Fruit fly (Drosophila melanogaster): ENCODE data around the gene cmpy.

Gene cmpy

dm6 chr3L:20710475-20711177 lies 8.4 kb downstream of the cmpy start (continued):
- no peak for TF ChIP-seq CG13287 (GFP tag; IDR thresholded peaks at IDR 0.05; ENCODE audit: partially characterized antibody)
- peak; percentile 46; the same call in 1 of the 2 replicates for TF ChIP-seq ranshi (GFP tag; IDR thresholded peaks at IDR 0.05)
- no peak for TF ChIP-seq kay (GFP tag; optimal IDR thresholded peaks at IDR 0.05)
- TF ChIP-seq CG9876 (GFP tag; optimal IDR thresholded peaks at IDR 0.05), result no peak
- peak; percentile 32 for TF ChIP-seq Asciz (GFP tag; optimal IDR thresholded peaks at IDR 0.05)
- TF ChIP-seq usp (GFP tag; optimal IDR thresholded peaks at IDR 0.05), result no peak
- no peak for TF ChIP-seq chinmo (GFP tag; IDR thresholded peaks at IDR 0.05; ENCODE audit: partially characterized antibody)
- TF ChIP-seq Chrac-16 (GFP tag; optimal IDR thresholded peaks at IDR 0.05), result peak; percentile 13
- TF ChIP-seq CTCF (GFP tag; optimal IDR thresholded peaks at IDR 0.05), result no peak
- TF ChIP-seq CG7357 (GFP tag; IDR thresholded peaks at IDR 0.05), result no peak
- peak; percentile 67 for TF ChIP-seq CG31441 (GFP tag; IDR thresholded peaks at IDR 0.05)
- TF ChIP-seq twi (tag; optimal IDR thresholded peaks at IDR 0.05), result no peak
- TF ChIP-seq bcd (GFP tag; optimal IDR thresholded peaks at IDR 0.05), result peak; percentile 31
- no peak for TF ChIP-seq CG15479 (GFP tag; optimal IDR thresholded peaks at IDR 0.05)
- no peak for TF ChIP-seq dimm (GFP tag; IDR thresholded peaks at IDR 0.05)
- TF ChIP-seq lbe (GFP tag; optimal IDR thresholded peaks at IDR 0.05), result no peak
- no peak for TF ChIP-seq crc (GFP tag; optimal IDR thresholded peaks at IDR 0.05)
- TF ChIP-seq ssp (GFP tag; IDR thresholded peaks at IDR 0.05), result no peak
- peak; percentile 45; the same call in 1 of the 2 replicates for TF ChIP-seq CG9932 (GFP tag; IDR thresholded peaks at IDR 0.05)
- no peak for TF ChIP-seq hb (GFP tag; IDR thresholded peaks at IDR 0.05; ENCODE audit: partially characterized antibody)
- no peak for TF ChIP-seq CG7271 (tag; optimal IDR thresholded peaks at IDR 0.05)
- no peak for TF ChIP-seq Eip74EF (GFP tag; optimal IDR thresholded peaks at IDR 0.05)
- no peak for TF ChIP-seq CG4328 (GFP tag; optimal IDR thresholded peaks at IDR 0.05)
- no peak for TF ChIP-seq NK7.1 (GFP tag; optimal IDR thresholded peaks at IDR 0.05)
- TF ChIP-seq gsb-n (tag; optimal IDR thresholded peaks at IDR 0.05), result peak; percentile 64
- TF ChIP-seq tx (GFP tag; optimal IDR thresholded peaks at IDR 0.05), result no peak
- no peak for TF ChIP-seq CG4730 (GFP tag; IDR thresholded peaks at IDR 0.05)
- no peak for TF ChIP-seq en (GFP tag; optimal IDR thresholded peaks at IDR 0.05)
- no peak for TF ChIP-seq CG12071 (GFP tag; optimal IDR thresholded peaks at IDR 0.05)
- 0 out of 2 replicates have a peak, but pooled peaks have one; percentile 55 for TF ChIP-seq ara (GFP tag; IDR thresholded peaks at IDR 0.05)
- TF ChIP-seq CG12219 (GFP tag; optimal IDR thresholded peaks at IDR 0.05), result peak; percentile 0
- TF ChIP-seq HmgD (GFP tag; optimal IDR thresholded peaks at IDR 0.05), result no peak
- TF ChIP-seq YL-1 (GFP tag; optimal IDR thresholded peaks at IDR 0.05), result no peak
- no peak for TF ChIP-seq CG2889 (GFP tag; IDR thresholded peaks at IDR 0.05)
- TF ChIP-seq NC2β (GFP tag; optimal IDR thresholded peaks at IDR 0.05), result no peak
- no peak for TF ChIP-seq gcm2 (GFP tag; optimal IDR thresholded peaks at IDR 0.05)
- TF ChIP-seq jumu (GFP tag; optimal IDR thresholded peaks at IDR 0.05), result no peak
- TF ChIP-seq phol (tag; optimal IDR thresholded peaks at IDR 0.05), result peak; percentile 43
- peak; percentile 54 for TF ChIP-seq CG2712 (tag; optimal IDR thresholded peaks at IDR 0.05)
- TF ChIP-seq CG17359 (tag; optimal IDR thresholded peaks at IDR 0.05), result peak; percentile 52
- no peak for TF ChIP-seq CG34376 (GFP tag; optimal IDR thresholded peaks at IDR 0.05)
- no peak for TF ChIP-seq Fer2 (tag; optimal IDR thresholded peaks at IDR 0.05)
- no peak for TF ChIP-seq Atf3 (GFP tag; optimal IDR thresholded peaks at IDR 0.05)
- no peak for TF ChIP-seq HLHmδ (GFP tag; optimal IDR thresholded peaks at IDR 0.05)
- TF ChIP-seq Deaf1 (tag; optimal IDR thresholded peaks at IDR 0.05), result no peak
- TF ChIP-seq CG6654 (GFP tag; optimal IDR thresholded peaks at IDR 0.05), result no peak
- no peak for TF ChIP-seq Nf-YC (tag; optimal IDR thresholded peaks at IDR 0.05)
- TF ChIP-seq stc (GFP tag; IDR thresholded peaks at IDR 0.05), result 0 out of 2 replicates have a peak, but pooled peaks have one; percentile 29
- TF ChIP-seq so (GFP tag; IDR thresholded peaks at IDR 0.05), result no peak
- no peak for TF ChIP-seq wek (GFP tag; optimal IDR thresholded peaks at IDR 0.05)
- peak; percentile 29 for TF ChIP-seq CG9727 (GFP tag; optimal IDR thresholded peaks at IDR 0.05)

All from whole organism, embryonic.